Worm (Caenorhabditis elegans) whole organism, L4 larva: ENCODE measurements around the gene trx-5.

ENCODE experiments used
- F37D6.2 ChIP-seq: sonication (generic microtip); optimal IDR thresholded peaks from 2 replicates; lab custom pipeline; 2016; ENCODE audit warnings: mild to moderate bottlenecking, missing genetic modification characterization, missing compliant biosample characterization
- ZK546.5 ChIP-seq, 2 experiments: sonication (generic microtip); optimal IDR thresholded peaks; 2 replicates each; lab custom pipeline; 2017; ENCODE audit warnings: missing biosample characterization in 2 of 2, missing genetic modification characterization in 2 of 2
- ceh-20 ChIP-seq: fragments of 200-800 bp; sonication (Bioruptor generic); IDR thresholded peaks from 2 replicates; pipeline ENCODE4 v1.3.6; 2022; ENCODE audit warnings: missing genetic modification reagents, missing genetic modification characterization, missing compliant biosample characterization
- ceh-62 ChIP-seq: sonication (generic microtip); optimal IDR thresholded peaks from 2 replicates; lab custom pipeline; 2017; ENCODE audit warnings: missing biosample characterization, missing genetic modification characterization
- ceh-82 ChIP-seq: sonication (generic microtip); optimal IDR thresholded peaks from 2 replicates; lab custom pipeline; 2017; ENCODE audit warnings: missing biosample characterization, missing genetic modification characterization
- ctbp-1 ChIP-seq: fragments of 200-800 bp; sonication (Bioruptor generic); IDR thresholded peaks from 2 replicates; pipeline ENCODE4 v1.3.6; 2022; ENCODE audit warnings: missing genetic modification reagents, missing genetic modification characterization, missing compliant biosample characterization
- lin-29 ChIP-seq: fragments of 200-800 bp; sonication (Bioruptor generic); IDR thresholded peaks from 2 replicates; pipeline ENCODE4 v1.3.6; 2022; ENCODE audit warnings: missing genetic modification reagents, missing genetic modification characterization, missing compliant biosample characterization
- lsy-2 ChIP-seq, 2 experiments: fragments of 150-350 bp in 1 of 2; sonication (generic microtip) in 1 of 2; optimal IDR thresholded peaks; 2 replicates each; lab custom pipeline; 2014 to 2017; ENCODE audit warnings: missing biosample characterization in 2 of 2, missing genetic modification characterization in 2 of 2
- mep-1 ChIP-seq: fragments of 150-350 bp; sonication (generic microtip); optimal IDR thresholded peaks from 3 replicates; lab custom pipeline; 2014; ENCODE audit warnings: missing biosample characterization, missing genetic modification characterization
- nhr-237 ChIP-seq: sonication (generic microtip); optimal IDR thresholded peaks from 2 replicates; lab custom pipeline; 2017; ENCODE audit warnings: missing biosample characterization, missing genetic modification characterization
- nhr-48 ChIP-seq: sonication (generic microtip); optimal IDR thresholded peaks from 2 replicates; lab custom pipeline; 2016; ENCODE audit warnings: mild to moderate bottlenecking, missing genetic modification characterization, missing compliant biosample characterization
- nhr-77 ChIP-seq: fragments of 150-350 bp; optimal IDR thresholded peaks from 2 replicates; lab custom pipeline; 2014; ENCODE audit warnings: missing biosample characterization, missing genetic modification characterization
- unc-39 ChIP-seq: sonication (generic microtip); optimal IDR thresholded peaks from 2 replicates; lab custom pipeline; 2017; ENCODE audit warnings: missing biosample characterization, missing genetic modification characterization

ce11 chrV:1566776-1567175, 32.6 kb upstream of the trx-5 start, which contains the start of gene cdc-25.2:
- TF ChIP-seq nhr-237 = no peak
- TF ChIP-seq F37D6.2 (tag; lab: Kevin White, UChicago) = no peak
- TF ChIP-seq nhr-77 (tag; lab: Kevin White, UChicago) = no peak
- TF ChIP-seq ceh-82 = no peak
- no peak for TF ChIP-seq unc-39 (tag; lab: Kevin White, UChicago)
- TF ChIP-seq mep-1 (tag; lab: Kevin White, UChicago) = no peak
- no peak for TF ChIP-seq nhr-48
- TF ChIP-seq ceh-62 (tag; lab: Kevin White, UChicago) = no peak
- no peak for TF ChIP-seq ctbp-1
- TF ChIP-seq ZK546.5 (tag; optimal IDR thresholded peaks at IDR 0.05; lab: Kevin White, UChicago) = no peak
- TF ChIP-seq lin-29 (GFP tag; lab: Robert Waterston, UW) = no peak
- TF ChIP-seq lsy-2 (tag; optimal IDR thresholded peaks at IDR 0.05; lab: Kevin White, UChicago) = no peak
- TF ChIP-seq ceh-20 = no peak
